Worm (Caenorhabditis elegans) whole organism, L4/young adult: ENCODE measurements around the gene C30H6.5.

Experiments used
- W03F9.2 ChIP-seq: fragments of 150-350 bp; optimal IDR thresholded peaks from 2 replicates; lab custom pipeline; 2014; ENCODE audit warnings: missing biosample characterization, missing genetic modification characterization
- dao-5 ChIP-seq: sonication (generic microtip); optimal IDR thresholded peaks from 2 replicates; lab custom pipeline; 2016; ENCODE audit warnings: missing genotype, missing genetic modification characterization, moderate library complexity, missing compliant biosample characterization
- him-1 ChIP-seq: sonication (generic microtip); optimal IDR thresholded peaks from 2 replicates; lab custom pipeline; 2016; ENCODE audit warnings: missing genotype, missing genetic modification reagents, missing genetic modification characterization, missing compliant biosample characterization

DNA sequence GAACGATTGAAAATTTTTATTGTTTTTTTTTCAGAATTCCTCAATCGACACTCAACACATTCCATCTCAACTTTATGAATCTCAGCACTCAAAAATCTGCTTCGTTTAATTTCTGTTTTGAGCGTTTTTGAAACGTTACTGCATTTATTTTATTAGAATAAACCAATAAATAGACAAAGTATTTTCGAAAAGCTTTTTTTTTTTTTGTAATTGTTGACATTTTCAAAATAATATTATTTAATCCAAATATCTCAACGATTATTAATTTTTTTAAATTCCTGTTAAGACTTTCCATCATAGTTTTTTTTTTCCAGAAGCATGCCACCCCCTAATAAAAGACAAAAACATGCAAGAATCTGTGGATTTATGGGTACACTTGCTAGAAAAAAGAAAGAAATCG is 39.3 kb upstream of the C30H6.5 start, which contains the start of gene C49C3.7:
- TF ChIP-seq him-1 (tag; lab: Kevin White, UChicago) (no peak), dao-5 (tag; lab: Kevin White, UChicago) (no peak), W03F9.2 (tag; lab: Kevin White, UChicago) (no peak)
